Worm (Caenorhabditis elegans) whole organism, mixed stage, embryonic: Measurements from ENCODE around the gene K03B8.11.

Experiments used
- blmp-1 ChIP-seq: fragments of 150-350 bp; optimal IDR thresholded peaks from 2 replicates; lab custom pipeline; 2014; ENCODE audit warnings: missing biosample characterization, missing genetic modification characterization
- ceh-39 ChIP-seq: fragments of 150-350 bp; optimal IDR thresholded peaks from 2 replicates; lab custom pipeline; 2014; ENCODE audit warnings: missing biosample characterization, missing genetic modification characterization
- ces-1 ChIP-seq: fragments of 150-350 bp; optimal IDR thresholded peaks from 2 replicates; lab custom pipeline; 2014; ENCODE audit warnings: missing biosample characterization, missing genetic modification reagents, missing genetic modification characterization
- flh-1 ChIP-seq: fragments of 200-800 bp; sonication (Bioruptor generic); optimal IDR thresholded peaks from 2 replicates; lab custom pipeline; 2018; ENCODE audit warnings: mild to moderate bottlenecking, missing genetic modification characterization, moderate library complexity, missing compliant biosample characterization
- lin-13 ChIP-seq: fragments of 150-350 bp; optimal IDR thresholded peaks from 2 replicates; lab custom pipeline; 2014; ENCODE audit warnings: missing biosample characterization, missing genetic modification characterization
- mep-1 ChIP-seq: fragments of 150-350 bp; optimal IDR thresholded peaks from 2 replicates; lab custom pipeline; 2017; ENCODE audit warnings: missing biosample characterization, missing genetic modification reagents, missing genetic modification characterization, inconsistent platforms
- nhr-28 ChIP-seq: fragments of 150-350 bp; optimal IDR thresholded peaks from 2 replicates; lab custom pipeline; 2014; ENCODE audit warnings: missing biosample characterization, missing genetic modification characterization
- pha-4 ChIP-seq: fragments of 150-350 bp; optimal IDR thresholded peaks from 2 replicates; lab custom pipeline; 2018; ENCODE audit warnings: missing biosample characterization, missing genetic modification reagents, missing genetic modification characterization
- snpc-4 ChIP-seq: fragments of 150-350 bp; optimal IDR thresholded peaks from 2 replicates; lab custom pipeline; 2014; ENCODE audit warnings: missing biosample characterization, missing genetic modification characterization
- tbx-8 ChIP-seq: fragments of 200-800 bp; sonication (Bioruptor generic); optimal IDR thresholded peaks from 2 replicates; lab custom pipeline; 2018; ENCODE audit warnings: mild to moderate bottlenecking, missing genetic modification characterization, moderate library complexity, missing compliant biosample characterization

- no peak for TF ChIP-seq snpc-4
- no peak for TF ChIP-seq flh-1 (GFP tag; lab: Kevin White, UChicago)
- TF ChIP-seq nhr-28 = no peak
- TF ChIP-seq tbx-8 = no peak
- TF ChIP-seq mep-1 (tag; lab: Kevin White, UChicago) = no peak
- no peak for TF ChIP-seq ceh-39
- TF ChIP-seq lin-13 = no peak
- TF ChIP-seq pha-4 (tag; lab: Kevin White, UChicago) = no peak
- no peak for TF ChIP-seq blmp-1 (tag; lab: Kevin White, UChicago)
- TF ChIP-seq ces-1 (GFP tag; lab: Kevin White, UChicago) = no peak
Observed at ce11 chrV:11363575-11363974, 26.7 kb downstream of the K03B8.11 start.
